Worm (Caenorhabditis elegans): ENCODE measurements around the gene clec-88.

DNA sequence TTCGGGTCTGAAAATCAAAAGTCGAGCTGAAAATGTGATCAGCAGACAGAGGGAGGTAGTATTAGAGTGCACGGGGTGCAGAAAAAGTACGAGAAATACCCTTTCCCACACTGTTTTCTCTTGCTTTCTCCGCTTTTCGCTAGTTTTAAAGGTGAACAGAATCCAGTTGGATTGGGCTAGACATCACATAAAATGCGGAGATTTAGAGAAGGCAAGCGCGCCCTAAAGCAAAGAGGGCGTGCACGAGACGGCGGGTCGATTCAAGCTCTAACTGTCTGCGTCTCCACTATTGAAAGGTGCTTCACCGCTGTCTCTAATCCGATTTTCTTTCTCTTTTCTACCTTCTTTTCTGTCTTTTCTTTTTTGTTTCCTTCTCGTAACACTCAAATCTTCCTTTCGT, 4.6 kb downstream of the clec-88 start:
- no peak for TF ChIP-seq flt-1 (GFP tag; IDR thresholded peaks at IDR 0.05)
- peak; percentile 50 for TF ChIP-seq hmg-4 (GFP tag; optimal IDR thresholded peaks at IDR 0.05)
- no peak for TF ChIP-seq hmbx-1 (tag; optimal IDR thresholded peaks at IDR 0.05)
- no peak for TF ChIP-seq aly-1 (tag; optimal IDR thresholded peaks at IDR 0.05)
- no peak for TF ChIP-seq ama-1 (optimal IDR thresholded peaks at IDR 0.05)
- TF ChIP-seq pes-1 (GFP tag; IDR thresholded peaks at IDR 0.05), result no peak
- no peak for TF ChIP-seq tbx-37 (GFP tag; conservative IDR thresholded peaks at IDR 0.05)
- TF ChIP-seq B0310.2 (tag; optimal IDR thresholded peaks at IDR 0.05), result no peak
- peak; percentile 27 for TF ChIP-seq ceh-36 (tag; optimal IDR thresholded peaks at IDR 0.05)
- no peak for TF ChIP-seq hnd-1 (tag; optimal IDR thresholded peaks at IDR 0.05)

Measured in whole organism, early embryonic.